Fruit fly (Drosophila melanogaster) whole organism, embryonic: Measurements from ENCODE around the gene Gr64d.

Experiments
- BtbVII ChIP-seq: fragments of 200-800 bp; sonication (Bioruptor generic); optimal IDR thresholded peaks from 3 replicates; lab custom pipeline; 2017; ENCODE audit warnings: missing biosample characterization, mild to moderate bottlenecking, missing genetic modification characterization
- CG10543 ChIP-seq: fragments of 200-800 bp; sonication (Bioruptor generic); optimal IDR thresholded peaks from 3 replicates; lab custom pipeline; 2017; ENCODE audit warnings: missing biosample characterization, mild to moderate bottlenecking, missing genetic modification characterization, moderate library complexity
- CG10979 ChIP-seq: fragments of 200-800 bp; sonication (Bioruptor generic); optimal IDR thresholded peaks from 2 replicates; lab custom pipeline; 2018; ENCODE audit warnings: missing biosample characterization, mild to moderate bottlenecking, missing genetic modification characterization, moderate library complexity
- CG11723 ChIP-seq: fragments of 200-800 bp; sonication (Bioruptor generic); optimal IDR thresholded peaks from 2 replicates; lab custom pipeline; 2017; ENCODE audit warnings: missing biosample characterization, mild to moderate bottlenecking, missing genetic modification characterization
- CG13123 ChIP-seq: fragments of 200-800 bp; sonication (Bioruptor generic); optimal IDR thresholded peaks from 2 replicates; lab custom pipeline; 2016; ENCODE audit warnings: missing biosample characterization, missing genetic modification characterization
- CG14710 ChIP-seq: fragments of 200-800 bp; sonication (Bioruptor generic); optimal IDR thresholded peaks from 3 replicates; lab custom pipeline; 2019; ENCODE audit warnings: missing biosample characterization, mild to moderate bottlenecking, missing genetic modification characterization, moderate library complexity
- CG15269 ChIP-seq: fragments of 200-800 bp; sonication (Bioruptor generic); optimal IDR thresholded peaks from 2 replicates; lab custom pipeline; 2018; ENCODE audit warnings: missing biosample characterization, mild to moderate bottlenecking, missing genetic modification characterization, moderate library complexity
- CG15514 ChIP-seq: fragments of 200-800 bp; sonication (Bioruptor generic); optimal IDR thresholded peaks from 3 replicates; lab custom pipeline; 2017; ENCODE audit warnings: missing biosample characterization, missing genetic modification characterization, mild to moderate bottlenecking, moderate library complexity, missing genetic modification reagents
- CG16815 ChIP-seq: fragments of 200-800 bp; sonication (Bioruptor generic); optimal IDR thresholded peaks from 3 replicates; lab custom pipeline; 2017; ENCODE audit warnings: missing biosample characterization, mild to moderate bottlenecking, missing genetic modification characterization
- CG2199 ChIP-seq: fragments of 200-800 bp; sonication (Bioruptor generic); IDR thresholded peaks from 3 replicates; pipeline ENCODE4 v1.3.6; 2022; ENCODE audit warnings: missing biosample characterization, missing genetic modification characterization
- CG3281 ChIP-seq: fragments of 200-800 bp; sonication (Bioruptor generic); optimal IDR thresholded peaks from 3 replicates; lab custom pipeline; 2017; ENCODE audit warnings: missing biosample characterization, mild to moderate bottlenecking, missing genetic modification characterization
- CG34376 ChIP-seq: fragments of 200-800 bp; sonication (Bioruptor generic); optimal IDR thresholded peaks from 2 replicates; lab custom pipeline; 2018; ENCODE audit warnings: missing biosample characterization, mild to moderate bottlenecking, missing genetic modification characterization
- CG4328 ChIP-seq: fragments of 200-800 bp; sonication (Bioruptor generic); optimal IDR thresholded peaks from 3 replicates; lab custom pipeline; 2017; ENCODE audit warnings: missing biosample characterization, missing genetic modification reagents, missing genetic modification characterization
- CG6654 ChIP-seq: fragments of 200-800 bp; sonication (Bioruptor generic); optimal IDR thresholded peaks from 2 replicates; lab custom pipeline; 2017; ENCODE audit warnings: missing biosample characterization, mild to moderate bottlenecking, missing genetic modification characterization
- CG6813 ChIP-seq: fragments of 200-800 bp; sonication (Bioruptor generic); optimal IDR thresholded peaks from 2 replicates; lab custom pipeline; 2017; ENCODE audit warnings: missing biosample characterization, missing genetic modification characterization, mild to moderate bottlenecking, moderate library complexity, missing genetic modification reagents
- CG6854 ChIP-seq: fragments of 200-800 bp; sonication (Bioruptor generic); optimal IDR thresholded peaks from 3 replicates; lab custom pipeline; 2017; ENCODE audit warnings: missing biosample characterization, mild to moderate bottlenecking, missing genetic modification characterization
- CG9817 ChIP-seq: fragments of 200-800 bp; sonication (Bioruptor generic); optimal IDR thresholded peaks from 2 replicates; lab custom pipeline; 2018; ENCODE audit warnings: missing biosample characterization, mild to moderate bottlenecking, missing genetic modification characterization, moderate library complexity
- CTCF ChIP-seq: fragments of 200-800 bp; sonication (Bioruptor generic); optimal IDR thresholded peaks from 2 replicates; lab custom pipeline; 2017; ENCODE audit warnings: missing biosample characterization, mild to moderate bottlenecking, missing genetic modification characterization, moderate library complexity
- D19B ChIP-seq: fragments of 200-800 bp; sonication (Bioruptor generic); optimal IDR thresholded peaks from 2 replicates; lab custom pipeline; 2017; ENCODE audit warnings: missing biosample characterization, mild to moderate bottlenecking, missing genetic modification characterization
- Dip3 ChIP-seq: fragments of 200-800 bp; sonication (Bioruptor generic); optimal IDR thresholded peaks from 3 replicates; lab custom pipeline; 2016; ENCODE audit warnings: missing biosample characterization, missing genetic modification characterization
- Drgx ChIP-seq: fragments of 200-800 bp; sonication (Bioruptor generic); IDR thresholded peaks from 2 replicates; pipeline ENCODE4 v1.3.6; 2022; ENCODE audit warnings: missing biosample characterization, missing genetic modification characterization
- Eip74EF ChIP-seq, 2 experiments: fragments of 200-800 bp in 1 of 2; fragments of >200 bp in 1 of 2; sonication (Bioruptor generic) in 1 of 2; optimal IDR thresholded peaks; 2 replicates each; lab custom pipeline; 2017 to 2019; ENCODE audit warnings: missing biosample characterization in 2 of 2, missing genetic modification characterization in 2 of 2, mild to moderate bottlenecking in 1 of 2, moderate library complexity in 1 of 2
- Fer2 ChIP-seq: fragments of 200-800 bp; sonication (Bioruptor generic); optimal IDR thresholded peaks from 2 replicates; lab custom pipeline; 2018; ENCODE audit warnings: missing biosample characterization, mild to moderate bottlenecking, missing genetic modification characterization, moderate library complexity
- Fer3 ChIP-seq: fragments of 200-800 bp; sonication (Bioruptor generic); optimal IDR thresholded peaks from 2 replicates; lab custom pipeline; 2018; ENCODE audit warnings: missing biosample characterization, mild to moderate bottlenecking, missing genetic modification characterization, moderate library complexity
- Gug ChIP-seq: fragments of 200-800 bp; sonication (Bioruptor generic); IDR thresholded peaks from 4 replicates; pipeline ENCODE4 v1.3.6; 2022; ENCODE audit warnings: missing biosample characterization, missing genetic modification characterization
- HHEX ChIP-seq: fragments of 200-800 bp; sonication (Bioruptor generic); optimal IDR thresholded peaks from 3 replicates; lab custom pipeline; 2017; ENCODE audit warnings: missing biosample characterization, mild to moderate bottlenecking, missing genetic modification characterization, missing genetic modification reagents
- HLH3B ChIP-seq: fragments of 200-800 bp; sonication (Bioruptor generic); IDR thresholded peaks from 2 replicates; pipeline ENCODE4 v1.3.6; 2022; ENCODE audit warnings: missing biosample characterization, missing genetic modification characterization
- HLH4C ChIP-seq: fragments of 200-800 bp; sonication (Bioruptor generic); IDR thresholded peaks from 3 replicates; pipeline ENCODE4 v1.3.6; 2022; ENCODE audit warnings: missing biosample characterization, missing genetic modification characterization; ENCODE audit not compliant: partially characterized antibody
- Hsf ChIP-seq: fragments of 200-800 bp; sonication (Bioruptor generic); optimal IDR thresholded peaks from 3 replicates; lab custom pipeline; 2016; ENCODE audit warnings: missing biosample characterization, missing genetic modification characterization
- NFAT ChIP-seq: fragments of 200-800 bp; sonication (Bioruptor generic); IDR thresholded peaks from 2 replicates; pipeline ENCODE4 v1.3.6; 2022; ENCODE audit warnings: missing biosample characterization, missing genetic modification characterization
- Sox100B ChIP-seq: fragments of 200-800 bp; sonication (Bioruptor generic); optimal IDR thresholded peaks from 3 replicates; lab custom pipeline; 2018; ENCODE audit warnings: missing biosample characterization, mild to moderate bottlenecking, missing genetic modification characterization
- Usf ChIP-seq: fragments of 200-800 bp; sonication (Bioruptor generic); optimal IDR thresholded peaks from 2 replicates; lab custom pipeline; 2017; ENCODE audit warnings: missing genotype, missing biosample characterization, missing genetic modification characterization
- YL-1 ChIP-seq: fragments of 200-800 bp; sonication (Bioruptor generic); optimal IDR thresholded peaks from 3 replicates; lab custom pipeline; 2017; ENCODE audit warnings: missing biosample characterization, mild to moderate bottlenecking, missing genetic modification characterization
- bcd ChIP-seq: fragments of 200-800 bp; sonication (Bioruptor generic); optimal IDR thresholded peaks from 2 replicates; lab custom pipeline; 2017; ENCODE audit warnings: missing biosample characterization, mild to moderate bottlenecking, missing genetic modification characterization
- cas ChIP-seq: fragments of 200-800 bp; sonication (Bioruptor generic); IDR thresholded peaks from 2 replicates; pipeline ENCODE4 v1.3.6; 2022; ENCODE audit warnings: missing biosample characterization, missing genetic modification characterization
- caup ChIP-seq: fragments of 200-800 bp; sonication (Bioruptor generic); optimal IDR thresholded peaks from 3 replicates; lab custom pipeline; 2017; ENCODE audit warnings: missing biosample characterization, mild to moderate bottlenecking, missing genetic modification characterization, moderate library complexity; ENCODE audit not compliant: severe bottlenecking
- chinmo ChIP-seq: fragments of 200-800 bp; sonication (Bioruptor generic); IDR thresholded peaks from 4 replicates; pipeline ENCODE4 v1.3.6; 2022; ENCODE audit warnings: missing biosample characterization, missing genetic modification characterization; ENCODE audit not compliant: partially characterized antibody
- crol ChIP-seq: fragments of 200-800 bp; sonication (Bioruptor generic); IDR thresholded peaks from 2 replicates; pipeline ENCODE4 v1.3.6; 2022; ENCODE audit warnings: missing biosample characterization, missing genetic modification characterization
- grn ChIP-seq: fragments of 200-800 bp; sonication (Bioruptor generic); optimal IDR thresholded peaks from 3 replicates; lab custom pipeline; 2017; ENCODE audit warnings: missing biosample characterization, missing genetic modification characterization
- h ChIP-seq: fragments of >200 bp; optimal IDR thresholded peaks from 2 replicates; lab custom pipeline; 2017
- ken ChIP-seq: fragments of 200-800 bp; sonication (Bioruptor generic); IDR thresholded peaks from 3 replicates; pipeline ENCODE4 v1.3.6; 2022; ENCODE audit warnings: missing biosample characterization, missing genetic modification characterization
- mirr ChIP-seq: fragments of 200-800 bp; sonication (Bioruptor generic); optimal IDR thresholded peaks from 3 replicates; lab custom pipeline; 2018; ENCODE audit warnings: missing biosample characterization, mild to moderate bottlenecking, missing genetic modification characterization
- mld ChIP-seq: fragments of 200-800 bp; sonication (Bioruptor generic); IDR thresholded peaks from 3 replicates; pipeline ENCODE4 v1.3.6; 2022; ENCODE audit warnings: missing biosample characterization, missing genetic modification characterization; ENCODE audit not compliant: partially characterized antibody
- nau ChIP-seq: fragments of 200-800 bp; sonication (Bioruptor generic); optimal IDR thresholded peaks from 3 replicates; lab custom pipeline; 2017; ENCODE audit warnings: missing biosample characterization, mild to moderate bottlenecking, missing genetic modification characterization, missing genetic modification reagents
- nom ChIP-seq: fragments of 200-800 bp; sonication (Bioruptor generic); optimal IDR thresholded peaks from 2 replicates; lab custom pipeline; 2017; ENCODE audit warnings: missing biosample characterization, missing genetic modification characterization, mild to moderate bottlenecking, moderate library complexity, missing genetic modification reagents
- onecut ChIP-seq: fragments of 200-800 bp; sonication (Bioruptor generic); IDR thresholded peaks from 2 replicates; pipeline ENCODE4 v1.3.6; 2022; ENCODE audit warnings: missing biosample characterization, missing genetic modification characterization
- ro ChIP-seq: fragments of 200-800 bp; sonication (Bioruptor generic); IDR thresholded peaks from 2 replicates; pipeline ENCODE4 v1.3.6; 2022; ENCODE audit warnings: missing biosample characterization, missing genetic modification characterization
- sisA ChIP-seq: fragments of 200-800 bp; sonication (Bioruptor generic); IDR thresholded peaks from 2 replicates; pipeline ENCODE4 v1.3.6; 2022; ENCODE audit warnings: missing biosample characterization, missing genetic modification characterization
- stc ChIP-seq: fragments of 200-800 bp; sonication (Bioruptor generic); IDR thresholded peaks from 2 replicates; pipeline ENCODE4 v1.3.6; 2022; ENCODE audit warnings: missing biosample characterization, missing genetic modification characterization

Gr64d gene

DNA sequence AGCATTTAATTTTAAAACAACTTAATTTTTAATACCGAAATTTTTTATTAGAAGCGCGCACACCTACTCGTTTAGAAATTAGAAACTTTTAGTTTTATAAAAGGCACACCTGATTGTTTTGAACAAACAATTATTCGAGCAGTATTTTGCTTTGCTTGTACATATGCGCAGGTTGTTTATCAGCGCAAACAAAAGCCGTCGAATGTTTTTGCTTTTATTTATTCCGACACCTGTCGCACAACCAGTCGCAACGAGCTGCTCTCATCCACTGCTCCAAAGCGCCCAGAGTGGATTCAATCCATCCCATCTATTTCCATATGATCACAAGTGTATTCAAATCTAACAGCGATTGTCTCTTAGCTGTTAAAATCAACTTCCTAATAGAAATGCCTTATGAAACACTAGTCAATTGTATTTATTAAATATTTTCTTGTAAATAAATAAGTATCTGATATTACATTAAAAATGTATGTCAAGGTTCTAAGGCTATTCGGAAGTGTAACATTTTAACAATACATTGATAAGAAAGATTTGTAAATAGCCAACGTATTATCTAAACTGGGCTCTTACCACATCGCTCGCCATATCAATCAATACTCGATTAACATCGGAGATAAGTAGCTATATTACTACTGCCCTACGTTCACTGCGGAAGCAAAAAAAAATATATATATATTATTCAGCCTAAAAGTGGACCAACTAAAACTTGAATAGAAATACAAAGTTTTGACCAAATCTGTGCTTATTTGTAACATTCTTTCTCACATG lies 5.9 kb upstream of the Gr64d start, which contains the start of gene CG11594 (continued):
- TF ChIP-seq sisA (GFP tag; lab: Robert Waterston, UW) (no peak), YL-1 (no peak), CG10543 (GFP tag; lab: Kevin White, UChicago) (peak; percentile 40), CG9817 (tag; lab: Kevin White, UChicago) (peak; percentile 48), CG2199 (GFP tag; lab: Robert Waterston, UW) (no peak), CG11723 (GFP tag; lab: Kevin White, UChicago) (peak; percentile 4), CG15269 (tag; lab: Kevin White, UChicago) (peak; percentile 39), Eip74EF (GFP tag; optimal IDR thresholded peaks at IDR 0.05; lab: Kevin White, UChicago) (peak in 1 of 2 experiments; percentile 54), D19B (GFP tag; lab: Kevin White, UChicago) (no peak), BtbVII (GFP tag; lab: Kevin White, UChicago) (peak; percentile 68), stc (GFP tag; lab: Robert Waterston, UW) (0 out of 2 replicates have a peak, but pooled peaks have one; percentile 12), HLH4C (no peak), CTCF (GFP tag; lab: Kevin White, UChicago) (no peak), CG10979 (tag; lab: Kevin White, UChicago) (no peak), nau (GFP tag; lab: Kevin White, UChicago) (no peak), Drgx (no peak), CG6813 (GFP tag; lab: Kevin White, UChicago) (peak; percentile 48), mirr (peak; percentile 22), CG14710 (tag; lab: Kevin White, UChicago) (no peak), NFAT (GFP tag; lab: Robert Waterston, UW) (peak; percentile 33; the same call in 1 of the 2 replicates), HHEX (GFP tag; lab: Kevin White, UChicago) (peak; percentile 56), CG15514 (peak; percentile 65), crol (GFP tag; lab: Robert Waterston, UW) (no peak), Dip3 (GFP tag; lab: Kevin White, UChicago) (no peak), CG3281 (GFP tag; lab: Kevin White, UChicago) (peak; percentile 60), Hsf (GFP tag; lab: Kevin White, UChicago) (peak; percentile 2), ro (GFP tag; lab: Robert Waterston, UW) (no peak), CG4328 (GFP tag; lab: Kevin White, UChicago) (no peak), Sox100B (GFP tag; lab: Kevin White, UChicago) (peak; percentile 12), CG13123 (GFP tag; lab: Kevin White, UChicago) (no peak), bcd (GFP tag; lab: Kevin White, UChicago) (peak; percentile 21), h (lab: Kevin White, UChicago) (no peak), Gug (no peak), CG6654 (no peak), mld (no peak), caup (GFP tag; lab: Kevin White, UChicago) (peak; percentile 75), ken (GFP tag; lab: Robert Waterston, UW) (0 out of 3 replicates have a peak, but pooled peaks have one; percentile 27), chinmo (GFP tag; lab: Robert Waterston, UW) (0 out of 4 replicates have a peak, but pooled peaks have one; percentile 57), cas (GFP tag; lab: Robert Waterston, UW) (no peak), nom (GFP tag; lab: Kevin White, UChicago) (no peak), grn (GFP tag; lab: Kevin White, UChicago) (peak; percentile 92), onecut (GFP tag; lab: Robert Waterston, UW) (no peak), Fer2 (tag; lab: Kevin White, UChicago) (peak; percentile 9), Usf (GFP tag; lab: Kevin White, UChicago) (no peak), CG6854 (peak; percentile 7), Fer3 (peak; percentile 27), CG16815 (GFP tag; lab: Kevin White, UChicago) (no peak), HLH3B (GFP tag; lab: Robert Waterston, UW) (no peak), CG34376 (GFP tag; lab: Kevin White, UChicago) (peak; percentile 60)
